Fruit fly (Drosophila melanogaster) whole organism, adult: ENCODE results near the gene CG5011.

Experiments
- CG11617 ChIP-seq: fragments of 200-800 bp; sonication (Bioruptor generic); optimal IDR thresholded peaks from 2 replicates; lab custom pipeline; 2017; ENCODE audit warnings: mild to moderate bottlenecking, missing biosample characterization, missing genetic modification reagents, missing genetic modification characterization
- CG12768 ChIP-seq: fragments of 200-800 bp; sonication (Bioruptor generic); optimal IDR thresholded peaks from 2 replicates; lab custom pipeline; 2017; ENCODE audit warnings: missing biosample characterization, missing genetic modification characterization, mild to moderate bottlenecking, moderate library complexity, missing genetic modification reagents
- CG14711 ChIP-seq: fragments of 200-800 bp; sonication (Bioruptor generic); optimal IDR thresholded peaks from 2 replicates; lab custom pipeline; 2018; ENCODE audit warnings: missing biosample characterization, mild to moderate bottlenecking, missing genetic modification characterization, moderate library complexity
- CG1620 ChIP-seq: fragments of 200-800 bp; sonication (Bioruptor generic); optimal IDR thresholded peaks from 2 replicates; lab custom pipeline; 2016; ENCODE audit warnings: missing biosample characterization, missing genetic modification characterization
- CG33017 ChIP-seq: fragments of 200-800 bp; sonication (Bioruptor generic); optimal IDR thresholded peaks from 2 replicates; lab custom pipeline; 2018; ENCODE audit warnings: missing biosample characterization, mild to moderate bottlenecking, missing genetic modification characterization, moderate library complexity
- CG7045 ChIP-seq: fragments of 200-800 bp; sonication (Bioruptor generic); optimal IDR thresholded peaks from 2 replicates; lab custom pipeline; 2017; ENCODE audit warnings: missing biosample characterization, mild to moderate bottlenecking, missing genetic modification characterization
- CG7101 ChIP-seq: fragments of 200-800 bp; sonication (Bioruptor generic); optimal IDR thresholded peaks from 2 replicates; lab custom pipeline; 2018; ENCODE audit warnings: missing biosample characterization, mild to moderate bottlenecking, missing genetic modification characterization, moderate library complexity
- Clk ChIP-seq: fragments of 200-800 bp; sonication (Bioruptor generic); optimal IDR thresholded peaks from 2 replicates; lab custom pipeline; 2017; ENCODE audit warnings: missing biosample characterization, missing genetic modification characterization
- Crg-1 ChIP-seq: fragments of 200-800 bp; sonication (Bioruptor generic); optimal IDR thresholded peaks from 2 replicates; lab custom pipeline; 2016; ENCODE audit warnings: missing biosample characterization, missing genetic modification characterization
- Hr96 ChIP-seq: fragments of 200-800 bp; sonication (Bioruptor generic); optimal IDR thresholded peaks from 2 replicates; lab custom pipeline; 2016; ENCODE audit warnings: missing biosample characterization, missing genetic modification characterization
- Mnt ChIP-seq: fragments of 200-800 bp; sonication (Bioruptor generic); optimal IDR thresholded peaks from 2 replicates; lab custom pipeline; 2016; ENCODE audit warnings: missing biosample characterization, mild to moderate bottlenecking, missing genetic modification characterization
- cic ChIP-seq: fragments of 200-800 bp; sonication (Bioruptor generic); optimal IDR thresholded peaks from 2 replicates; lab custom pipeline; 2017; ENCODE audit warnings: missing biosample characterization, mild to moderate bottlenecking, missing genetic modification characterization, moderate library complexity
- cnc ChIP-seq, 2 experiments: fragments of >200 bp; optimal IDR thresholded peaks; 2 replicates each; lab custom pipeline; 2017
- kay ChIP-seq: fragments of 200-800 bp; sonication (Bioruptor generic); peaks from one replicate; lab custom pipeline; 2016; ENCODE audit warnings: missing biosample characterization, missing genetic modification characterization, borderline replicate concordance
- ovo ChIP-seq: fragments of 200-800 bp; sonication (Bioruptor generic); optimal IDR thresholded peaks from 2 replicates; lab custom pipeline; 2016; ENCODE audit warnings: missing biosample characterization, missing genetic modification characterization
- pad ChIP-seq: fragments of 200-800 bp; sonication (Bioruptor generic); optimal IDR thresholded peaks from 3 replicates; lab custom pipeline; 2017; ENCODE audit warnings: missing biosample characterization, missing genetic modification characterization, mild to moderate bottlenecking, moderate library complexity, missing genetic modification reagents
- tj ChIP-seq: fragments of 200-800 bp; sonication (Bioruptor generic); optimal IDR thresholded peaks from 3 replicates; lab custom pipeline; 2017; ENCODE audit warnings: missing biosample characterization, mild to moderate bottlenecking, missing genetic modification characterization, moderate library complexity
- toe ChIP-seq: fragments of 200-800 bp; sonication (Bioruptor generic); optimal IDR thresholded peaks from 2 replicates; lab custom pipeline; 2016; ENCODE audit warnings: missing biosample characterization, missing genetic modification characterization

Gene CG5011

DNA sequence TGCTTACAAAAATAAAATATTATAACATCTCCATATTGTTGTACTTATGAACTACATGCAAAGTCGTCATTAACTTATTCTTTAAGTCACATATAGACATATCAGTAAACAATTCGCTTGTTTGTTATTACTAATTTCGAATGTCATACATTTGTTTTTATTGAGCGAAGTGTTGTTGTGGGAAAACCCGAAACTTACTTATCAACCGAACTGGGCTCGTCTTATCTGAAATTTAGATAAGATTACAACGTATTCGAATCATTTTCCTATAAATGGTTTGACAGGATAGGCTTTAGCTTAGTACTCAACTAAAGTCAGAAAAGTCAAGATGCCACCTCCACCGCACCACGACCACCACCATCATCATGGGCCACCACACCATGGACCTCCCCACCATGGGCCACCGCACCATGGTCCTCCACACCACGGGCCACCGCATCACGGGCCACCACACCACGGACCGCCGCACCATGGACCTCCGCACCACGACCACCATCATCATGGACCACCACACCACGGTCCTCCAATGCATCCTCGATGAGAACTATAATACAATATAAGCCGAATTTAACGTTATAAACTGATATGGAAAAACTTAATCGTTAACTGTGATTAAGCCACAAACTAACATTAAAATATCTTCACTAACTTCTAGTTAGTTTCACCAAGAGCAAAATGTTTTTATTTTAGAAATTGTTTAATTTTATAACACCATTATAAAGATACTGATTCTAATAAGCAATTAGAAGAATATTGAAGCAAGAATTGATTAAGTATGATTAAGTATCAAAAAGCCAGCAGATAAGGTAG lies at the start of gene CG5011, which contains the start of gene CG43349:
Gene CG5011, plus strand, starts transcription at position 760 of the 810 bp plus-strand sequence.
Gene CG43349, plus strand, starts transcription at position 294 of the 810 bp plus-strand sequence.
- TF ChIP-seq kay (peak; percentile 75), CG12768 (GFP tag; lab: Kevin White, UChicago) (no peak)

DNA sequence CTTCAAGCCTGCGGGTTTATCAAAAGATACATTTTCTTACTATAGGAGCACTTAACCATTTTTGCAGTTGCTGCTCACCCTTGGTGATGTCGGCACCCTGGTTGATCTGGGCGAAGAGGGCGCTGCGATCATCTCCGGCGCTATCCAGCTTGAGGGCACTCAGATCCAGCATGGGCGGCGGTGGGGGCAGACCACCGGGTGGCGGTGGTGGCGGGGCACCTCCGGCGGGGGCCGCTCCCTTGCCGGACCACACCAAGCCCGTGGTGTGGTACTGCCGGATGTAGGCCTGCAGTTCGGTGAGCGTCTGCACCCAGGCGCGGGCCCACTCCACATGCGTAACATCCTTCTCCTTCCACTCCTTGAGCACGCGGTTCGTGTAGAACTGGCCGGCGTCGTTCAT lies 47.8 kb upstream of the CG5011 start:
- TF ChIP-seq kay (no peak), CG33017 (tag; lab: Kevin White, UChicago) (no peak), Clk (GFP tag; lab: Kevin White, UChicago) (no peak), CG7101 (tag; lab: Kevin White, UChicago) (no peak), cnc (optimal IDR thresholded peaks at IDR 0.05; lab: Kevin White, UChicago) (no peak), CG12768 (GFP tag; lab: Kevin White, UChicago) (no peak), tj (no peak)

DNA sequence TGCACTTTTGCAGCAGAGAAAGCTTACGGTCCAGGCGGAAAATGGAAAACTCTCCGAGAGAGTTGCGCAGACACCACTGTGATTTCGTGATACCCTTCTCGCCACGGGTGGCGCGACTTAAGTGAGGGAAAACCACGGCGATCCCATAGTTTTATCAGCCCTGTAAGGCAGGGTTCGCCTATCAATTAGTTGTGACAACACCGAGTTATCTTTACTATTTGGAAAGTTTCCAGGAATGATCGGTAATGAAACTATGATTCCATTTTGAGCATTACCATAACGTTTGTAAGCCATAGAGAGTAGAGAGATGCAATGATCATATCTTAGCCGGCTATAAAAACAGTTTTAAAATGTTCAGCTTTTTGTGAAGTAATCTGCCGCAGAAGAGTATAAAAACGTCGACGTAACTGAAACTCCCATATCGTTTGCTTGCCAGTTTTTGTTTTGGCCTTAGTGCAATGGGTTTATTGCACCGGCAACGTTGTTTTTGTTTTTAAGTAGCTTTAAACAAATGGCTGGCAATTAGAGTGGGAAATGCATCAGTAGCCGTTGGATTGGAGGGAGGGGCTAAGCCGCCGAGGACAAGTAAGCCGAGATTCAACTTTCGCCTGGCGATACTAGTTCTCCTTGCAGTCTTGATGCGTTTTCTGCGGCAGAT lies 43.8 kb upstream of the CG5011 start:
- TF ChIP-seq pad: no peak
- no peak for TF ChIP-seq ovo
- TF ChIP-seq Clk (GFP tag; lab: Kevin White, UChicago): no peak
- no peak for TF ChIP-seq CG11617 (GFP tag; lab: Kevin White, UChicago)
- TF ChIP-seq Crg-1 (GFP tag; lab: Kevin White, UChicago): no peak
- no peak for TF ChIP-seq cic (GFP tag; lab: Kevin White, UChicago)

DNA sequence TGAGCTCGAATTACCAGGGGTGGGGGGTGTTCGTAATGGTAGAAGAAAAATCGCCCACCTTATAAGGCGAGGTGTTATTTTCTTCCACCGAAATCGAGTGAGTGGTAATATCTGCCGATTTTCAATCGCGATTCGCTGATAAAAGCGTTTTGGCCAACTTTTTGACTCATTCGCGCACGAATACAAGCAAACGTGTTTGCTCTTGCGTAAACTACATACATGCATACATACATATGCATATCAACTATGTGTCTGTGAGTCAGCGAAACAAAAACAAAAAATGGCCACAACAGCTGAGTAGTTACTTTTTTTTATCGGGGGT lies 43.2 kb upstream of the CG5011 start:
- peak; percentile 89 for TF ChIP-seq tj
- TF ChIP-seq kay: peak; percentile 97
- TF ChIP-seq CG11617 (GFP tag; lab: Kevin White, UChicago): no peak

DNA sequence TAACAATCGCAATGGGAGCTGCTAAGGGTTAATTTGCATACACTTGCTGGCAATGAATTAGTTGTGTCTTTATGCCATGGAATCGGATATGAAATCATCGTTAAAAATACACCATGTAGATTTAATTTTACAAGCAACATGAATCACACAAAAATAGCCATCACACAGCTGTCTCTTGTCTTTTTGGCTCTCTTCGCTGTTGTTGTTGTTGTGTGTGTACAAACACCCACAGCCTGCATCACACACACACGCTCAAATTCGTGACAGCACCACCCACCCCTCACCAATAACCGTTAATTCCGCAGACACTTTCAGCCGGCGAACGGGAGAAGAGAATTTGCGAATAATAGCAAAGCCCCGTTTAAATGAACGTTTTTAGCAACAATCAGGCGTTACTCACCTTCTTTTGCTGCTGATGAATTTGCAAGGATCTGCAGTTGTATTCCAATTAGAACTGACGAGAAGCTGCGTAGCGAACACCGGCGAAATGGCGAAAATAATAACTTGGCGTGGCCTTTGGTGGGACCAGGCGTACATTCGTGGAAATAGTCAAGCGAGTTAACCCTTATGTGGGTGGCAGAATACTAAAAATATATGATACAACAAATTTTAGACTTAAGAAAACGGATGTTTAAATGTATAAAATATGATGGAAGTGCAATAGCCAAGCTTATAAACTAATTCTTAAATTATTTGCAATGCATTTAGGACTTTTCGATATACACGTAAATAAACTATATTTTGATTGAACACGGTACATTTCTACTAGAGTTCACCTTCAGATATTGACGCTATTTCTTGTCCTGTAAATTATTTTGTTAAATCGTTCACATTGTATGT lies 42.6 kb upstream of the CG5011 start, which contains the start of gene capt:
Gene capt, minus strand, starts transcription at position 584 of the 840 bp plus-strand sequence.
- TF ChIP-seq kay (no peak), CG11617 (GFP tag; lab: Kevin White, UChicago) (no peak), Crg-1 (GFP tag; lab: Kevin White, UChicago) (no peak), CG7101 (tag; lab: Kevin White, UChicago) (peak; percentile 44), tj (peak; percentile 75), Mnt (GFP tag; lab: Kevin White, UChicago) (peak; percentile 75), cnc (optimal IDR thresholded peaks at IDR 0.05; lab: Kevin White, UChicago) (no peak), Clk (GFP tag; lab: Kevin White, UChicago) (no peak), Hr96 (peak; percentile 7), pad (peak; percentile 97), cic (GFP tag; lab: Kevin White, UChicago) (peak; percentile 39), CG7045 (GFP tag; lab: Kevin White, UChicago) (peak; percentile 20), CG14711 (peak; percentile 19), CG1620 (GFP tag; lab: Kevin White, UChicago) (peak; percentile 6), CG33017 (tag; lab: Kevin White, UChicago) (peak; percentile 21), ovo (peak; percentile 87)

DNA sequence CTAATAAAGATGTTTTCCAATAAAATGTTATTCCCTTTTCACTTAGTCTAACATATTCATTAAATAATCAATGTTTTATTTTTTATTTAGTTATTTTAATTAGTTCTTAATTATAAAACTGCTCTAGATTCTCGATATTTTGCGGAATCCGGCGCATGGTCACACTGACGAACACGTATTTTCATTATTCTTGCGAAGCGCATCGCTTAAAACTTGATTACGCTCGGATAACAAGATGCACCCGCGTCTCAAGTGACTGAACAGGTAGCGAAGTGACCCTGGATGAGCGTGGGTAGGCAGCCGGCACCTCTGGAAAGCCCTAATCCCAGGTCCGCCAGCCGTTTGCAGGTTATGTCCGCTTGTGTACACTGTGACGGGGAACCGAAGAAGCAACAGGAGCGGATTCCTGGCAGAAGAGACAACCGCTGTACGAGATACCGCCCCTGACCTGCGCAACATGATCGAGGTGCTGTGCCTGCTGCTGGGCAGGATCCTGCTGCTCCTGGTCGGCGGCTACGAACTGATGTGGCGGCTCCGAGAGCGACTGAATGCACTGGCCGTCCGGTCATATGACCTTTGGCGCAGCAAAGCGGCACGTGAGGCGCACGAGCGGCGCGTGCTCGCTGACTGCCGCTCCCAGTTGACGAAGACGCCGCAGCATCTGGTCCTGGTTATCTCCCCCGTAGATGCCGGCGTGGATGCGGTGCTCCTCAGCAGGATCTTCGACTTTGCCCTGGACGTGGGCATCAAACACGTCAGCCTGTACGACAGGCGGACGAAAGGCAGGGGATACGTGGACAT lies 41.8 kb upstream of the CG5011 start, which contains the start of gene Tango14:
Gene Tango14, plus strand, starts transcription at position 143 of the 801 bp plus-strand sequence.
- TF ChIP-seq tj: no peak
- no peak for TF ChIP-seq pad
- TF ChIP-seq toe (GFP tag; lab: Kevin White, UChicago): no peak
- TF ChIP-seq CG11617 (GFP tag; lab: Kevin White, UChicago): no peak
- no peak for TF ChIP-seq CG1620 (GFP tag; lab: Kevin White, UChicago)
- no peak for TF ChIP-seq cnc (optimal IDR thresholded peaks at IDR 0.05; lab: Kevin White, UChicago)
- no peak for TF ChIP-seq CG7045 (GFP tag; lab: Kevin White, UChicago)
- TF ChIP-seq Hr96: no peak
